Worm (Caenorhabditis elegans) whole organism, young adult: Measurements from ENCODE around the gene faah-3.

Experiments
- B0019.2 ChIP-seq: fragments of 200-800 bp; sonication (Bioruptor generic); conservative IDR thresholded peaks from 2 replicates; pipeline ENCODE4 v1.3.6; 2022; ENCODE audit warnings: missing genetic modification reagents, missing genetic modification characterization, missing compliant biosample characterization
- C06A6.2 ChIP-seq: fragments of 200-800 bp; sonication (Bioruptor generic); conservative IDR thresholded peaks from 2 replicates; pipeline ENCODE4 v1.3.6; 2022; ENCODE audit warnings: missing genetic modification characterization, missing compliant biosample characterization
- ZK185.1 ChIP-seq: sonication (generic microtip); optimal IDR thresholded peaks from 2 replicates; lab custom pipeline; 2016; ENCODE audit warnings: mild to moderate bottlenecking, missing genetic modification characterization, missing compliant biosample characterization; ENCODE audit not compliant: poor library complexity, severe bottlenecking
- ets-4 ChIP-seq: fragments of 200-800 bp; sonication (Bioruptor generic); optimal IDR thresholded peaks from 2 replicates; lab custom pipeline; 2018; ENCODE audit warnings: mild to moderate bottlenecking, missing genetic modification characterization, missing compliant biosample characterization
- fkh-3 ChIP-seq: sonication (generic microtip); optimal IDR thresholded peaks from 2 replicates; lab custom pipeline; 2016; ENCODE audit warnings: mild to moderate bottlenecking, missing genetic modification characterization, missing compliant biosample characterization
- hlh-12 ChIP-seq: sonication (generic microtip); optimal IDR thresholded peaks from 2 replicates; lab custom pipeline; 2016; ENCODE audit warnings: missing genetic modification characterization, missing compliant biosample characterization
- lsl-1 ChIP-seq: fragments of 200-800 bp; sonication (Bioruptor generic); optimal IDR thresholded peaks from 2 replicates; lab custom pipeline; 2018; ENCODE audit warnings: mild to moderate bottlenecking, missing genetic modification characterization, moderate library complexity, missing compliant biosample characterization
- tbp1 ChIP-seq: fragments of 200-800 bp; sonication (Bioruptor generic); optimal IDR thresholded peaks from 2 replicates; lab custom pipeline; 2018; ENCODE audit warnings: mild to moderate bottlenecking, missing genetic modification characterization, missing compliant biosample characterization

DNA sequence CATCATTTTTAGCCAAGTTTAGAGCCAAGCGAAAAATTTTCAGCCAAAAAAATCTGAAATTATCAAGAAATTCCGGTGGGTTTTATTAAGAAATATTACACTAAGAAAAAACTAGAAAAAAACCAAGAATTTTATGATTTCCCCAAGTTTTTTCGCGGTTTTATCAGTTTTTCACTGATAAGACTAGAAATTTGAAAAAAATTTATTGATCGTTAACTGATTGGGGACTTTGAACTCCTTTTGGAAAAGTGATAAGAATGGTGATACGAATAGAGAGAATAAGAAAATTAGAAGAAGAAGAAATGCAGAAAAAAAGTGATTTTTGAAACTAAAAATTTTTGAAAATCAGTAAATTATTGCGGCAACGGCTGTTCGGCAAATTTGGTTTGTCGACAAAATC is at the start of gene faah-3:
- TF ChIP-seq ets-4 = no peak
- TF ChIP-seq B0019.2 (GFP tag; lab: Robert Waterston, UW) = no peak
- TF ChIP-seq C06A6.2 = no peak
- TF ChIP-seq tbp1 (GFP tag; lab: Kevin White, UChicago) = no peak
- no peak for TF ChIP-seq hlh-12
- TF ChIP-seq ZK185.1 = no peak
- TF ChIP-seq fkh-3 (tag; lab: Kevin White, UChicago) = no peak
- no peak for TF ChIP-seq lsl-1
